Fruit fly (Drosophila melanogaster) whole organism, embryonic: ENCODE data around the gene TbCMF46.

Source experiments
- Asciz ChIP-seq: fragments of 200-800 bp; sonication (Bioruptor generic); optimal IDR thresholded peaks from 2 replicates; lab custom pipeline; 2017; ENCODE audit warnings: missing biosample characterization, mild to moderate bottlenecking, missing genetic modification characterization, missing genetic modification reagents
- Awh ChIP-seq: fragments of 200-800 bp; sonication (Bioruptor generic); IDR thresholded peaks from 2 replicates; pipeline ENCODE4, ENCODE4 v1.3.6; 2022; ENCODE audit warnings: missing biosample characterization, missing genetic modification characterization
- B-H2 ChIP-seq: fragments of 200-800 bp; sonication (Bioruptor generic); optimal IDR thresholded peaks from 2 replicates; lab custom pipeline; 2018; ENCODE audit warnings: missing biosample characterization, mild to moderate bottlenecking, missing genetic modification characterization
- CG10431 ChIP-seq: fragments of 200-800 bp; sonication (Bioruptor generic); optimal IDR thresholded peaks from 3 replicates; lab custom pipeline; 2018; ENCODE audit warnings: missing biosample characterization, mild to moderate bottlenecking, missing genetic modification characterization
- CG10959 ChIP-seq: fragments of 200-800 bp; sonication (Bioruptor generic); IDR thresholded peaks from 2 replicates; pipeline ENCODE4 v1.3.6; 2022; ENCODE audit warnings: missing biosample characterization, missing genetic modification characterization
- CG12299 ChIP-seq: fragments of 200-800 bp; sonication (Bioruptor generic); optimal IDR thresholded peaks from 2 replicates; lab custom pipeline; 2018; ENCODE audit warnings: missing biosample characterization, mild to moderate bottlenecking, missing genetic modification characterization
- CG12769 ChIP-seq: fragments of 200-800 bp; sonication (Bioruptor generic); optimal IDR thresholded peaks from 2 replicates; lab custom pipeline; 2019; ENCODE audit warnings: missing biosample characterization, mild to moderate bottlenecking, missing genetic modification characterization, moderate library complexity
- CG13287 ChIP-seq: fragments of 200-800 bp; sonication (Bioruptor generic); IDR thresholded peaks from 2 replicates; pipeline ENCODE4 v1.3.6; 2022; ENCODE audit warnings: missing biosample characterization, missing genetic modification characterization; ENCODE audit not compliant: partially characterized antibody
- CG14441 ChIP-seq: fragments of 200-800 bp; sonication (Bioruptor generic); IDR thresholded peaks from 2 replicates; pipeline ENCODE4 v1.3.6; 2022; ENCODE audit warnings: missing biosample characterization, missing genetic modification characterization
- CG14667 ChIP-seq: fragments of 200-800 bp; sonication (Bioruptor generic); IDR thresholded peaks from 2 replicates; pipeline ENCODE4 v1.3.6; 2022; ENCODE audit warnings: missing biosample characterization, missing genetic modification characterization
- CG15269 ChIP-seq: fragments of 200-800 bp; sonication (Bioruptor generic); optimal IDR thresholded peaks from 2 replicates; lab custom pipeline; 2018; ENCODE audit warnings: missing biosample characterization, mild to moderate bottlenecking, missing genetic modification characterization, moderate library complexity
- CG2116 ChIP-seq: fragments of 200-800 bp; sonication (Bioruptor generic); optimal IDR thresholded peaks from 3 replicates; lab custom pipeline; 2018; ENCODE audit warnings: missing biosample characterization, mild to moderate bottlenecking, missing genetic modification characterization
- CG2202 ChIP-seq: fragments of 200-800 bp; sonication (Bioruptor generic); optimal IDR thresholded peaks from 2 replicates; lab custom pipeline; 2018; ENCODE audit warnings: missing biosample characterization, mild to moderate bottlenecking, missing genetic modification characterization
- CG2712 ChIP-seq: fragments of 200-800 bp; optimal IDR thresholded peaks from 3 replicates; lab custom pipeline; 2019; ENCODE audit warnings: missing biosample characterization, mild to moderate bottlenecking, missing genetic modification characterization, moderate library complexity
- CG3407 ChIP-seq: fragments of 200-800 bp; sonication (Bioruptor generic); optimal IDR thresholded peaks from 2 replicates; lab custom pipeline; 2018; ENCODE audit warnings: missing biosample characterization, mild to moderate bottlenecking, missing genetic modification characterization
- CG6791 ChIP-seq: fragments of 200-800 bp; sonication (Bioruptor generic); IDR thresholded peaks from 3 replicates; pipeline ENCODE4 v1.3.6; 2022; ENCODE audit warnings: missing biosample characterization, missing genetic modification characterization; ENCODE audit not compliant: partially characterized antibody
- CG8089 ChIP-seq: fragments of 200-800 bp; sonication (Bioruptor generic); optimal IDR thresholded peaks from 3 replicates; lab custom pipeline; 2016; ENCODE audit warnings: missing biosample characterization, missing genetic modification characterization
- CG9797 ChIP-seq: fragments of 200-800 bp; sonication (Bioruptor generic); optimal IDR thresholded peaks from 3 replicates; lab custom pipeline; 2018; ENCODE audit warnings: missing biosample characterization, mild to moderate bottlenecking, missing genetic modification characterization
- D ChIP-seq, 2 experiments: fragments of 200-800 bp in 1 of 2; fragments of >200 bp in 1 of 2; sonication (Bioruptor generic) in 1 of 2; optimal IDR thresholded peaks; 2 replicates in 1 of 2; 3 replicates in 1 of 2; lab custom pipeline; 2017; ENCODE audit warnings: mild to moderate bottlenecking in 1 of 2, missing biosample characterization in 1 of 2, missing genetic modification characterization in 1 of 2, missing genetic modification reagents in 1 of 2
- ERR ChIP-seq: fragments of 200-800 bp; sonication (Bioruptor generic); optimal IDR thresholded peaks from 2 replicates; lab custom pipeline; 2016; ENCODE audit warnings: missing biosample characterization, missing genetic modification characterization
- Ets97D ChIP-seq: fragments of 200-800 bp; sonication (Bioruptor generic); optimal IDR thresholded peaks from 3 replicates; lab custom pipeline; 2016; ENCODE audit warnings: missing biosample characterization, missing genetic modification characterization
- Fer1 ChIP-seq: fragments of 200-800 bp; sonication (Bioruptor generic); optimal IDR thresholded peaks from 2 replicates; lab custom pipeline; 2017; ENCODE audit warnings: missing biosample characterization, mild to moderate bottlenecking, missing genetic modification characterization
- Fer2 ChIP-seq: fragments of 200-800 bp; sonication (Bioruptor generic); optimal IDR thresholded peaks from 2 replicates; lab custom pipeline; 2018; ENCODE audit warnings: missing biosample characterization, mild to moderate bottlenecking, missing genetic modification characterization, moderate library complexity
- HLH3B ChIP-seq: fragments of 200-800 bp; sonication (Bioruptor generic); IDR thresholded peaks from 2 replicates; pipeline ENCODE4 v1.3.6; 2022; ENCODE audit warnings: missing biosample characterization, missing genetic modification characterization
- Med ChIP-seq: fragments of 200-800 bp; sonication (Bioruptor generic); peaks from one replicate; lab custom pipeline; 2016; ENCODE audit warnings: missing biosample characterization, missing genetic modification characterization, mild to moderate bottlenecking, inconsistent platforms, moderate library complexity
- NC2α ChIP-seq: fragments of 200-800 bp; sonication (Bioruptor generic); optimal IDR thresholded peaks from 2 replicates; lab custom pipeline; 2016; ENCODE audit warnings: missing biosample characterization, missing genetic modification characterization
- NFAT ChIP-seq: fragments of 200-800 bp; sonication (Bioruptor generic); IDR thresholded peaks from 2 replicates; pipeline ENCODE4 v1.3.6; 2022; ENCODE audit warnings: missing biosample characterization, missing genetic modification characterization
- NfI ChIP-seq: fragments of 200-800 bp; sonication (Bioruptor generic); optimal IDR thresholded peaks from 3 replicates; lab custom pipeline; 2018; ENCODE audit warnings: missing biosample characterization, mild to moderate bottlenecking, missing genetic modification characterization, moderate library complexity
- Ravus ChIP-seq: fragments of 200-800 bp; sonication (Bioruptor generic); IDR thresholded peaks from 2 replicates; pipeline ENCODE4 v1.3.6; 2022; ENCODE audit warnings: missing biosample characterization, missing genetic modification characterization
- Sox102F ChIP-seq: fragments of 200-800 bp; sonication (Bioruptor generic); optimal IDR thresholded peaks from 2 replicates; lab custom pipeline; 2018; ENCODE audit warnings: missing biosample characterization, mild to moderate bottlenecking, missing genetic modification characterization, moderate library complexity
- Xbp1 ChIP-seq: fragments of 200-800 bp; sonication (Bioruptor generic); optimal IDR thresholded peaks from 3 replicates; lab custom pipeline; 2016; ENCODE audit warnings: missing biosample characterization, mild to moderate bottlenecking, missing genetic modification characterization
- YL-1 ChIP-seq: fragments of 200-800 bp; sonication (Bioruptor generic); optimal IDR thresholded peaks from 3 replicates; lab custom pipeline; 2017; ENCODE audit warnings: missing biosample characterization, mild to moderate bottlenecking, missing genetic modification characterization
- caup ChIP-seq: fragments of 200-800 bp; sonication (Bioruptor generic); optimal IDR thresholded peaks from 3 replicates; lab custom pipeline; 2017; ENCODE audit warnings: missing biosample characterization, mild to moderate bottlenecking, missing genetic modification characterization, moderate library complexity; ENCODE audit not compliant: severe bottlenecking
- chm ChIP-seq: fragments of 200-800 bp; sonication (Bioruptor generic); IDR thresholded peaks from 2 replicates; pipeline ENCODE4 v1.3.6; 2022; ENCODE audit warnings: missing biosample characterization, missing genetic modification characterization
- dimm ChIP-seq: fragments of 200-800 bp; sonication (Bioruptor generic); IDR thresholded peaks from 2 replicates; pipeline ENCODE4 v1.3.6; 2022; ENCODE audit warnings: missing biosample characterization, missing genetic modification characterization
- dm ChIP-seq: fragments of 200-800 bp; sonication (Bioruptor generic); optimal IDR thresholded peaks from 3 replicates; lab custom pipeline; 2016; ENCODE audit warnings: missing biosample characterization, missing genetic modification characterization
- fd96Cb ChIP-seq: fragments of 200-800 bp; sonication (Bioruptor generic); optimal IDR thresholded peaks from 2 replicates; lab custom pipeline; 2018; ENCODE audit warnings: missing biosample characterization, mild to moderate bottlenecking, missing genetic modification characterization, moderate library complexity
- gce ChIP-seq: fragments of 200-800 bp; sonication (Bioruptor generic); IDR thresholded peaks from 3 replicates; pipeline ENCODE4 v1.3.6; 2022; ENCODE audit warnings: missing biosample characterization, missing genetic modification characterization
- hkb ChIP-seq, 2 experiments: fragments of 200-800 bp in 1 of 2; fragments of >200 bp in 1 of 2; sonication (Bioruptor generic) in 1 of 2; IDR thresholded peaks in 1 of 2; optimal IDR thresholded peaks in 1 of 2; 2 replicates each; pipeline versions ENCODE4 v1.3.6 to Lab custom; 2017 to 2022; ENCODE audit warnings: missing biosample characterization in 1 of 2, missing genetic modification characterization in 1 of 2
- lab ChIP-seq: fragments of 200-800 bp; sonication (Bioruptor generic); optimal IDR thresholded peaks from 3 replicates; lab custom pipeline; 2017; ENCODE audit warnings: missing biosample characterization, missing genetic modification characterization, mild to moderate bottlenecking, moderate library complexity, missing genetic modification reagents
- nau ChIP-seq: fragments of 200-800 bp; sonication (Bioruptor generic); optimal IDR thresholded peaks from 3 replicates; lab custom pipeline; 2017; ENCODE audit warnings: missing biosample characterization, mild to moderate bottlenecking, missing genetic modification characterization, missing genetic modification reagents
- nerfin-2 ChIP-seq: fragments of 200-800 bp; sonication (Bioruptor generic); IDR thresholded peaks from 2 replicates; pipeline ENCODE4 v1.3.6; 2022; ENCODE audit warnings: missing biosample characterization, missing genetic modification characterization; ENCODE audit not compliant: partially characterized antibody
- pnt ChIP-seq: fragments of 200-800 bp; sonication (Bioruptor generic); optimal IDR thresholded peaks from 3 replicates; lab custom pipeline; 2016; ENCODE audit warnings: missing biosample characterization, missing genetic modification characterization
- ranshi ChIP-seq: fragments of 200-800 bp; sonication (Bioruptor generic); IDR thresholded peaks from 2 replicates; pipeline ENCODE4 v1.3.6; 2022; ENCODE audit warnings: missing biosample characterization, missing genetic modification characterization
- tap ChIP-seq: fragments of 200-800 bp; optimal IDR thresholded peaks from 3 replicates; lab custom pipeline; 2019; ENCODE audit warnings: missing biosample characterization, mild to moderate bottlenecking, missing genetic modification characterization, moderate library complexity
- tna ChIP-seq: fragments of 200-800 bp; sonication (Bioruptor generic); IDR thresholded peaks from 2 replicates; pipeline ENCODE4 v1.3.6; 2022; ENCODE audit warnings: missing biosample characterization, missing genetic modification characterization; ENCODE audit not compliant: partially characterized antibody
- unc-4 ChIP-seq: fragments of 200-800 bp; sonication (Bioruptor generic); IDR thresholded peaks from 2 replicates; pipeline ENCODE4 v1.3.6; 2022; ENCODE audit warnings: missing biosample characterization, missing genetic modification characterization; ENCODE audit not compliant: partially characterized antibody
- usp ChIP-seq: fragments of >200 bp; optimal IDR thresholded peaks from 2 replicates; lab custom pipeline; 2017; ENCODE audit warnings: missing biosample characterization, missing genetic modification characterization
- zen ChIP-seq: fragments of 200-800 bp; sonication (Bioruptor generic); optimal IDR thresholded peaks from 3 replicates; lab custom pipeline; 2018; ENCODE audit warnings: missing biosample characterization, mild to moderate bottlenecking, missing genetic modification characterization, moderate library complexity

The TbCMF46 gene

DNA sequence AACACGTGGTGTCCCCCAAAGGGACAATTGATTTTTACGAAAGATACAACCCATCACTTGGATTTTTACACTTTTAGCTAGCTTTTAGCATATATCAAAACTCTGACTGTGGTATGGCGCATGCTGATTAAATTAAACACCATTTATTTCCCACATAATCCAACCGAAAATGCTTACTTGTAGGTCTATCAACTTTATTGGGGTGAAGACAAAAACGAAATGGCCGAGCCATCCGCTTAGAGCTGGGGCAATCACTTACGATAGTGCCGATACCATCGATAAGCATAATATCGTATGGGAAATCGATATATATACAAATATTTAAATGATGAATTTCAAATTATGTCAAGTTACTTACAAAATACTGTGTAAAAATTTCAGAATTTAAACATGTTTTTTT, 27.4 kb downstream of the TbCMF46 start, which contains the start of gene RpS2 (continued):
- TF ChIP-seq CG6791 (GFP tag; lab: Robert Waterston, UW) (peak; percentile 99), Ravus (GFP tag; lab: Robert Waterston, UW) (no peak), gce (GFP tag; lab: Robert Waterston, UW) (no peak), nerfin-2 (GFP tag; lab: Robert Waterston, UW) (peak; percentile 96), zen (tag; lab: Kevin White, UChicago) (peak; percentile 3), CG2202 (tag; lab: Kevin White, UChicago) (peak; percentile 45), hkb (optimal IDR thresholded peaks at IDR 0.05; lab: Kevin White, UChicago) (no peak), hkb (GFP tag; IDR thresholded peaks at IDR 0.05; lab: Robert Waterston, UW) (peak; percentile 22; the same call in 1 of the 2 replicates), NFAT (GFP tag; lab: Robert Waterston, UW) (peak; percentile 36), tna (peak; percentile 97), ranshi (no peak), unc-4 (GFP tag; lab: Robert Waterston, UW) (peak; percentile 99), lab (GFP tag; lab: Kevin White, UChicago) (peak; percentile 68), ERR (GFP tag; lab: Kevin White, UChicago) (no peak), dm (peak; percentile 92), CG13287 (GFP tag; lab: Robert Waterston, UW) (peak; percentile 99), Med (GFP tag; lab: Kevin White, UChicago) (peak; percentile 79), CG14441 (no peak), pnt (GFP tag; lab: Kevin White, UChicago) (no peak), nau (GFP tag; lab: Kevin White, UChicago) (peak; percentile 64), Awh (GFP tag; lab: Robert Waterston, UW) (no peak), CG12299 (tag; lab: Kevin White, UChicago) (no peak), HLH3B (GFP tag; lab: Robert Waterston, UW) (0 out of 2 replicates have a peak, but pooled peaks have one; percentile 17), CG10431 (GFP tag; lab: Kevin White, UChicago) (no peak), B-H2 (GFP tag; lab: Kevin White, UChicago) (peak; percentile 77), tap (tag; lab: Kevin White, UChicago) (no peak), CG14667 (GFP tag; lab: Robert Waterston, UW) (no peak), usp (GFP tag; lab: Kevin White, UChicago) (no peak), YL-1 (peak; percentile 92), CG3407 (GFP tag; lab: Kevin White, UChicago) (peak; percentile 24), Xbp1 (peak; percentile 38), CG2712 (tag; lab: Kevin White, UChicago) (no peak), dimm (GFP tag; lab: Robert Waterston, UW) (no peak), NfI (GFP tag; lab: Kevin White, UChicago) (peak; percentile 16), Asciz (GFP tag; lab: Kevin White, UChicago) (peak; percentile 11), Fer1 (GFP tag; lab: Kevin White, UChicago) (peak; percentile 52), CG8089 (GFP tag; lab: Kevin White, UChicago) (no peak), D (optimal IDR thresholded peaks at IDR 0.05; lab: Kevin White, UChicago) (no peak), D (GFP tag; optimal IDR thresholded peaks at IDR 0.05; lab: Kevin White, UChicago) (peak; percentile 16), CG12769 (peak; percentile 65), NC2α (GFP tag; lab: Kevin White, UChicago) (no peak), CG15269 (tag; lab: Kevin White, UChicago) (peak; percentile 60), Ets97D (GFP tag; lab: Kevin White, UChicago) (peak; percentile 94), CG2116 (peak; percentile 94), CG10959 (GFP tag; lab: Robert Waterston, UW) (no peak), chm (GFP tag; lab: Robert Waterston, UW) (peak; percentile 87), Fer2 (tag; lab: Kevin White, UChicago) (no peak), Sox102F (GFP tag; lab: Kevin White, UChicago) (no peak), fd96Cb (no peak), CG9797 (GFP tag; lab: Kevin White, UChicago) (peak; percentile 34), caup (GFP tag; lab: Kevin White, UChicago) (peak; percentile 72)
